Fruit fly (Drosophila melanogaster): ENCODE measurements around the gene para.

The para gene

DNA sequence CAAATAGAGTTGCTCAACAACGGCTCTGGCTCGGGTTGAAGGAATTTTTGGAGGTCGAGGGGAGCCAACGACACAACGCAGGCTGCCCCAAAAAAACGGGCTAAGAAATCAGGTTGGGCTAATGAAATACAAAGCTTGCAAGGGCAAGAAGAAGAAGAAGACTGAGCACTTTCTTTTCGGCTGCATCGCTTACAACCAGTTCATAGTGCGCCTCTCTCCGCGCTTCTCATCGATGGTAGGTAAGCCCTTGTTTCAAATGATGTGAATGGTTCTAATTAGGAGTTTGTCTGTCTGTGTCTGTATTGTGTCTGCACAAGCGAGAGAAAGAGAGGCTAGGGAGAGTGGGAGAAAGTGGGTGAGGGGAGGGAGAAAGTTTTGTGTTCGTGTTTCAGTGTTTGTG is 76.3 kb downstream of the para start (continued):
- TF ChIP-seq CG8290 (GFP tag; optimal IDR thresholded peaks at IDR 0.05) (peak; percentile 94), CG8290 (tag; optimal IDR thresholded peaks at IDR 0.05) (peak; percentile 41 to 56), Lim3 (GFP tag; IDR thresholded peaks at IDR 0.05) (no peak), oc (tag; optimal IDR thresholded peaks at IDR 0.05) (no peak), CG6791 (GFP tag; IDR thresholded peaks at IDR 0.05; ENCODE audit: partially characterized antibody) (peak; percentile 72; the same call in 2 of the 3 replicates), CG12769 (tag; optimal IDR thresholded peaks at IDR 0.05) (peak; percentile 6), kni (GFP tag; optimal IDR thresholded peaks at IDR 0.05) (peak; percentile 81), CG3407 (GFP tag; optimal IDR thresholded peaks at IDR 0.05) (no peak), CG1603 (tag; optimal IDR thresholded peaks at IDR 0.05) (peak; percentile 42), CG14710 (tag; optimal IDR thresholded peaks at IDR 0.05) (peak; percentile 1), CG8359 (GFP tag; optimal IDR thresholded peaks at IDR 0.05; ENCODE audit: borderline replicate concordance) (no peak), Sry-β (GFP tag; optimal IDR thresholded peaks at IDR 0.05) (no peak), pzg (GFP tag; optimal IDR thresholded peaks at IDR 0.05) (no peak), CG13894 (tag; optimal IDR thresholded peaks at IDR 0.05) (peak; percentile 3), CG12219 (GFP tag; optimal IDR thresholded peaks at IDR 0.05) (no peak), crol (GFP tag; IDR thresholded peaks at IDR 0.05) (no peak; the same call in 1 of the 2 replicates), ap (GFP tag; IDR thresholded peaks at IDR 0.05) (no peak), HLH54F (GFP tag; optimal IDR thresholded peaks at IDR 0.05) (no peak), CG17385 (GFP tag; optimal IDR thresholded peaks at IDR 0.05) (peak; percentile 73), CG3995 (GFP tag; optimal IDR thresholded peaks at IDR 0.05) (no peak), CG17829 (tag; optimal IDR thresholded peaks at IDR 0.05) (peak; percentile 100), NfI (GFP tag; optimal IDR thresholded peaks at IDR 0.05) (no peak), ato (GFP tag; IDR thresholded peaks at IDR 0.05; ENCODE audit: partially characterized antibody) (0 out of 2 replicates have a peak, but pooled peaks have one; percentile 52), sob (GFP tag; IDR thresholded peaks at IDR 0.05) (no peak), eve (GFP tag; optimal IDR thresholded peaks at IDR 0.05) (no peak), CG18619 (GFP tag; optimal IDR thresholded peaks at IDR 0.05) (no peak), cg (GFP tag; optimal IDR thresholded peaks at IDR 0.05) (peak; percentile 50), CG18262 (tag; optimal IDR thresholded peaks at IDR 0.05) (no peak), CG2712 (tag; optimal IDR thresholded peaks at IDR 0.05) (peak; percentile 31), eyg (GFP tag; optimal IDR thresholded peaks at IDR 0.05) (no peak), p53 (GFP tag; optimal IDR thresholded peaks at IDR 0.05) (no peak), ftz-f1 (GFP tag; optimal IDR thresholded peaks at IDR 0.05) (no peak), CG17612 (GFP tag; IDR thresholded peaks at IDR 0.05) (no peak), vvl (GFP tag; IDR thresholded peaks at IDR 0.05) (peak; percentile 32; the same call in 1 of the 2 replicates), CG8924 (tag; optimal IDR thresholded peaks at IDR 0.05) (no peak), Trl (optimal IDR thresholded peaks at IDR 0.05) (peak in 1 of 2 experiments; percentile 13), Trl (GFP tag; optimal IDR thresholded peaks at IDR 0.05) (no peak), crp (GFP tag; optimal IDR thresholded peaks at IDR 0.05) (no peak)

DNA sequence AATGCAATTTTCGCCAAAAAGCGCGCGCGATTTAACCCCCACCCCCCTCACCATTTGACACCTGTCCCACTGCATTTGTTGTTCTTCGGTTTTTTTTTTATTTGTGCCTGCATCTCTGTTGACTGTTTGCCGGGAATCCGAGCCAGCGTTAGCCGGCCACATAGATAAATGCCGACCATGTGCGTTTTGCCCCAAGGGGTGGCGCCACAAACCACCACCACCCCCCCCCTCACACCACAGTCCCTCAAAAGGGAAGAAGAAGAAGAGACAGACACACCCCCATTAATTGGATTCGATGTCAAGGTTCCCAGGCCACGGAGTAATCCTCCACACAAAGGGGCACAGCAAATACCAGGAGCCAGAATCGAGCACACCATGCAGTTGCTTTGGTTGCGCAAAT is 83.6 kb downstream of the para start:
- TF ChIP-seq nerfin-1 (tag; optimal IDR thresholded peaks at IDR 0.05) (no peak), CG10979 (tag; optimal IDR thresholded peaks at IDR 0.05) (no peak), nau (GFP tag; optimal IDR thresholded peaks at IDR 0.05) (no peak), CG15514 (GFP tag; optimal IDR thresholded peaks at IDR 0.05) (no peak), crol (GFP tag; IDR thresholded peaks at IDR 0.05) (peak; percentile 60), CG17385 (GFP tag; optimal IDR thresholded peaks at IDR 0.05) (peak; percentile 56)

Measured in whole organism, embryonic.